Fruit fly (Drosophila melanogaster) whole organism, embryonic: ENCODE measurements around the gene prt.

Experiments
- Asciz ChIP-seq: fragments of 200-800 bp; sonication (Bioruptor generic); optimal IDR thresholded peaks from 2 replicates; lab custom pipeline; 2017; ENCODE audit warnings: missing biosample characterization, mild to moderate bottlenecking, missing genetic modification characterization, missing genetic modification reagents
- Atf3 ChIP-seq: fragments of 200-800 bp; sonication (Bioruptor generic); optimal IDR thresholded peaks from 3 replicates; lab custom pipeline; 2016; ENCODE audit warnings: missing biosample characterization, missing genetic modification characterization
- B-H1 ChIP-seq: fragments of 200-800 bp; sonication (Bioruptor generic); IDR thresholded peaks from 3 replicates; pipeline ENCODE4 v1.3.6; 2022; ENCODE audit warnings: missing biosample characterization, missing genetic modification characterization
- CG10209 ChIP-seq: fragments of 200-800 bp; sonication (Bioruptor generic); optimal IDR thresholded peaks from 3 replicates; lab custom pipeline; 2017; ENCODE audit warnings: missing biosample characterization, mild to moderate bottlenecking, missing genetic modification characterization, missing genetic modification reagents
- CG10565 ChIP-seq: fragments of 200-800 bp; sonication (Bioruptor generic); optimal IDR thresholded peaks from 3 replicates; lab custom pipeline; 2016; ENCODE audit warnings: missing biosample characterization, mild to moderate bottlenecking, missing genetic modification characterization
- CG11093 ChIP-seq: fragments of 200-800 bp; sonication (Bioruptor generic); IDR thresholded peaks from 3 replicates; pipeline ENCODE4 v1.3.6; 2022; ENCODE audit warnings: missing biosample characterization, missing genetic modification characterization
- CG11456 ChIP-seq: fragments of 200-800 bp; sonication (Bioruptor generic); IDR thresholded peaks from 3 replicates; pipeline ENCODE4 v1.3.6; 2022; ENCODE audit warnings: missing biosample characterization, missing genetic modification characterization
- CG13424 ChIP-seq: fragments of 200-800 bp; sonication (Bioruptor generic); optimal IDR thresholded peaks from 2 replicates; lab custom pipeline; 2019; ENCODE audit warnings: missing biosample characterization, mild to moderate bottlenecking, missing genetic modification characterization, moderate library complexity
- CG15073 ChIP-seq: fragments of 200-800 bp; sonication (Bioruptor generic); optimal IDR thresholded peaks from 2 replicates; lab custom pipeline; 2016; ENCODE audit warnings: missing biosample characterization, missing genetic modification characterization
- CG17912 ChIP-seq: fragments of 200-800 bp; sonication (Bioruptor generic); optimal IDR thresholded peaks from 2 replicates; lab custom pipeline; 2018; ENCODE audit warnings: missing biosample characterization, mild to moderate bottlenecking, missing genetic modification characterization
- CG18619 ChIP-seq: fragments of 200-800 bp; sonication (Bioruptor generic); optimal IDR thresholded peaks from 3 replicates; lab custom pipeline; 2017; ENCODE audit warnings: missing biosample characterization, mild to moderate bottlenecking, missing genetic modification characterization
- CG2199 ChIP-seq: fragments of 200-800 bp; sonication (Bioruptor generic); IDR thresholded peaks from 3 replicates; pipeline ENCODE4 v1.3.6; 2022; ENCODE audit warnings: missing biosample characterization, missing genetic modification characterization
- CG31224 ChIP-seq: fragments of 200-800 bp; sonication (Bioruptor generic); IDR thresholded peaks from 2 replicates; pipeline ENCODE4 v1.3.6; 2022; ENCODE audit warnings: missing biosample characterization, missing genetic modification characterization
- CG31388 ChIP-seq: fragments of 200-800 bp; sonication (Bioruptor generic); optimal IDR thresholded peaks from 2 replicates; lab custom pipeline; 2016; ENCODE audit warnings: missing biosample characterization, missing genetic modification characterization
- CG3838 ChIP-seq: fragments of 200-800 bp; sonication (Bioruptor generic); optimal IDR thresholded peaks from 3 replicates; lab custom pipeline; 2016; ENCODE audit warnings: missing biosample characterization, missing genetic modification characterization
- CG3995 ChIP-seq: fragments of 200-800 bp; sonication (Bioruptor generic); optimal IDR thresholded peaks from 3 replicates; lab custom pipeline; 2016; ENCODE audit warnings: missing biosample characterization, missing genetic modification characterization
- CG4424 ChIP-seq: fragments of 200-800 bp; sonication (Bioruptor generic); optimal IDR thresholded peaks from 3 replicates; lab custom pipeline; 2016; ENCODE audit warnings: missing biosample characterization, missing genetic modification characterization
- CG4820 ChIP-seq: fragments of 200-800 bp; sonication (Bioruptor generic); optimal IDR thresholded peaks from 3 replicates; lab custom pipeline; 2016; ENCODE audit warnings: missing biosample characterization, missing genetic modification characterization
- CG6654 ChIP-seq: fragments of 200-800 bp; sonication (Bioruptor generic); optimal IDR thresholded peaks from 2 replicates; lab custom pipeline; 2017; ENCODE audit warnings: missing biosample characterization, mild to moderate bottlenecking, missing genetic modification characterization
- CG8281 ChIP-seq: fragments of 200-800 bp; sonication (Bioruptor generic); optimal IDR thresholded peaks from 2 replicates; lab custom pipeline; 2018; ENCODE audit warnings: missing biosample characterization, mild to moderate bottlenecking, missing genetic modification characterization, moderate library complexity
- CG8765 ChIP-seq: fragments of 200-800 bp; sonication (Bioruptor generic); IDR thresholded peaks from 2 replicates; pipeline ENCODE4 v1.3.6; 2022; ENCODE audit warnings: missing biosample characterization, missing genetic modification characterization
- CoRest ChIP-seq: fragments of 200-800 bp; sonication (Bioruptor generic); optimal IDR thresholded peaks from 3 replicates; lab custom pipeline; 2018; ENCODE audit warnings: missing biosample characterization, mild to moderate bottlenecking, missing genetic modification characterization, moderate library complexity
- CrebB ChIP-seq: fragments of 200-800 bp; sonication (Bioruptor generic); optimal IDR thresholded peaks from 3 replicates; lab custom pipeline; 2018; ENCODE audit warnings: missing biosample characterization, mild to moderate bottlenecking, missing genetic modification characterization
- Doc2 ChIP-seq: fragments of 200-800 bp; sonication (Bioruptor generic); IDR thresholded peaks from 2 replicates; pipeline ENCODE4 v1.3.6; 2022; ENCODE audit warnings: missing biosample characterization, missing genetic modification characterization
- E2f2 ChIP-seq: fragments of 200-800 bp; sonication (Bioruptor generic); IDR thresholded peaks from 2 replicates; pipeline ENCODE4 v1.3.6; 2022; ENCODE audit warnings: missing biosample characterization, missing genetic modification characterization
- Ets97D ChIP-seq: fragments of 200-800 bp; sonication (Bioruptor generic); optimal IDR thresholded peaks from 3 replicates; lab custom pipeline; 2016; ENCODE audit warnings: missing biosample characterization, missing genetic modification characterization
- Fer2 ChIP-seq: fragments of 200-800 bp; sonication (Bioruptor generic); optimal IDR thresholded peaks from 2 replicates; lab custom pipeline; 2018; ENCODE audit warnings: missing biosample characterization, mild to moderate bottlenecking, missing genetic modification characterization, moderate library complexity
- GATAe ChIP-seq: fragments of 200-800 bp; sonication (Bioruptor generic); conservative IDR thresholded peaks from 2 replicates; pipeline ENCODE4 v1.3.6; 2022; ENCODE audit warnings: missing biosample characterization, missing genetic modification characterization
- Kr ChIP-seq: fragments of 200-800 bp; sonication (Bioruptor generic); optimal IDR thresholded peaks from 2 replicates; lab custom pipeline; 2017; ENCODE audit warnings: missing biosample characterization, mild to moderate bottlenecking, missing genetic modification characterization
- Lim3 ChIP-seq: fragments of 200-800 bp; sonication (Bioruptor generic); IDR thresholded peaks from 2 replicates; pipeline ENCODE4 v1.3.6; 2022; ENCODE audit warnings: missing biosample characterization, missing genetic modification characterization
- MESR4 ChIP-seq: fragments of 200-800 bp; sonication (Bioruptor generic); optimal IDR thresholded peaks from 2 replicates; lab custom pipeline; 2018; ENCODE audit warnings: missing biosample characterization, mild to moderate bottlenecking, missing genetic modification characterization, moderate library complexity
- Myb ChIP-seq: fragments of 200-800 bp; sonication (Bioruptor generic); optimal IDR thresholded peaks from 2 replicates; lab custom pipeline; 2016; ENCODE audit warnings: missing biosample characterization, missing genetic modification characterization
- Pdp1 ChIP-seq, 2 experiments: fragments of 200-800 bp; sonication (Bioruptor generic); optimal IDR thresholded peaks; 3 replicates each; lab custom pipeline; 2016; ENCODE audit warnings: missing biosample characterization in 2 of 2, missing genetic modification characterization in 2 of 2, mild to moderate bottlenecking in 1 of 2, moderate library complexity in 1 of 2
- Side ChIP-seq: fragments of 200-800 bp; sonication (Bioruptor generic); optimal IDR thresholded peaks from 2 replicates; lab custom pipeline; 2016; ENCODE audit warnings: missing biosample characterization, missing genetic modification characterization
- Sox100B ChIP-seq: fragments of 200-800 bp; sonication (Bioruptor generic); optimal IDR thresholded peaks from 3 replicates; lab custom pipeline; 2018; ENCODE audit warnings: missing biosample characterization, mild to moderate bottlenecking, missing genetic modification characterization
- ap ChIP-seq: fragments of 200-800 bp; sonication (Bioruptor generic); IDR thresholded peaks from 2 replicates; pipeline ENCODE4 v1.3.6; 2022; ENCODE audit warnings: missing biosample characterization, missing genetic modification characterization
- cas ChIP-seq: fragments of 200-800 bp; sonication (Bioruptor generic); IDR thresholded peaks from 2 replicates; pipeline ENCODE4 v1.3.6; 2022; ENCODE audit warnings: missing biosample characterization, missing genetic modification characterization
- chinmo ChIP-seq: fragments of 200-800 bp; sonication (Bioruptor generic); IDR thresholded peaks from 4 replicates; pipeline ENCODE4 v1.3.6; 2022; ENCODE audit warnings: missing biosample characterization, missing genetic modification characterization; ENCODE audit not compliant: partially characterized antibody
- crol ChIP-seq: fragments of 200-800 bp; sonication (Bioruptor generic); IDR thresholded peaks from 2 replicates; pipeline ENCODE4 v1.3.6; 2022; ENCODE audit warnings: missing biosample characterization, missing genetic modification characterization
- fu2 ChIP-seq: fragments of 200-800 bp; sonication (Bioruptor generic); optimal IDR thresholded peaks from 2 replicates; lab custom pipeline; 2016; ENCODE audit warnings: missing biosample characterization, missing genetic modification characterization
- gce ChIP-seq: fragments of 200-800 bp; sonication (Bioruptor generic); IDR thresholded peaks from 3 replicates; pipeline ENCODE4 v1.3.6; 2022; ENCODE audit warnings: missing biosample characterization, missing genetic modification characterization
- h ChIP-seq: fragments of >200 bp; optimal IDR thresholded peaks from 2 replicates; lab custom pipeline; 2017
- hth ChIP-seq: fragments of >200 bp; optimal IDR thresholded peaks from 2 replicates; lab custom pipeline; 2017; ENCODE audit warnings: inconsistent platforms
- inv ChIP-seq: fragments of 200-800 bp; sonication (Bioruptor generic); IDR thresholded peaks from 2 replicates; pipeline ENCODE4 v1.3.6; 2022; ENCODE audit warnings: missing biosample characterization, missing genetic modification characterization; ENCODE audit not compliant: partially characterized antibody
- jigr1 ChIP-seq: fragments of 200-800 bp; sonication (Bioruptor generic); IDR thresholded peaks from 3 replicates; pipeline ENCODE4 v1.3.6; 2022; ENCODE audit warnings: missing biosample characterization, missing genetic modification characterization
- nerfin-2 ChIP-seq: fragments of 200-800 bp; sonication (Bioruptor generic); IDR thresholded peaks from 2 replicates; pipeline ENCODE4 v1.3.6; 2022; ENCODE audit warnings: missing biosample characterization, missing genetic modification characterization; ENCODE audit not compliant: partially characterized antibody
- pfk ChIP-seq: fragments of 200-800 bp; sonication (Bioruptor generic); optimal IDR thresholded peaks from 2 replicates; lab custom pipeline; 2018; ENCODE audit warnings: missing biosample characterization, mild to moderate bottlenecking, missing genetic modification characterization, moderate library complexity
- pzg ChIP-seq: fragments of 200-800 bp; sonication (Bioruptor generic); optimal IDR thresholded peaks from 3 replicates; lab custom pipeline; 2018; ENCODE audit warnings: missing biosample characterization, mild to moderate bottlenecking, missing genetic modification characterization, moderate library complexity
- ranshi ChIP-seq: fragments of 200-800 bp; sonication (Bioruptor generic); IDR thresholded peaks from 2 replicates; pipeline ENCODE4 v1.3.6; 2022; ENCODE audit warnings: missing biosample characterization, missing genetic modification characterization
- sim ChIP-seq: fragments of 200-800 bp; sonication (Bioruptor generic); IDR thresholded peaks from 2 replicates; pipeline ENCODE4 v1.3.6; 2022; ENCODE audit warnings: missing biosample characterization, missing genetic modification characterization
- slp2 ChIP-seq: fragments of 200-800 bp; sonication (Bioruptor generic); optimal IDR thresholded peaks from 2 replicates; lab custom pipeline; 2016; ENCODE audit warnings: missing biosample characterization, missing genetic modification characterization
- sob ChIP-seq: fragments of 200-800 bp; sonication (Bioruptor generic); IDR thresholded peaks from 2 replicates; pipeline ENCODE4 v1.3.6; 2022; ENCODE audit warnings: missing biosample characterization, missing genetic modification characterization
- z ChIP-seq: fragments of 200-800 bp; sonication (Bioruptor generic); IDR thresholded peaks from 3 replicates; pipeline ENCODE4 v1.3.6; 2022; ENCODE audit warnings: missing biosample characterization, missing genetic modification characterization

The prt gene

dm6 chr3R:23721936-23722335 lies 23.1 kb upstream of the prt start (continued):
- TF ChIP-seq CG4820 (GFP tag; lab: Kevin White, UChicago) (no peak), sim (no peak), CG8281 (tag; lab: Kevin White, UChicago) (no peak), jigr1 (GFP tag; lab: Robert Waterston, UW) (peak; percentile 48; the same call in 1 of the 3 replicates), B-H1 (no peak), Fer2 (tag; lab: Kevin White, UChicago) (no peak), CG6654 (GFP tag; lab: Kevin White, UChicago) (no peak), CoRest (tag; lab: Kevin White, UChicago) (peak; percentile 70), Side (GFP tag; lab: Kevin White, UChicago) (no peak), CG2199 (GFP tag; lab: Robert Waterston, UW) (peak; percentile 93), slp2 (GFP tag; lab: Kevin White, UChicago) (no peak), CG8765 (GFP tag; lab: Robert Waterston, UW) (no peak), Sox100B (no peak), CG10565 (GFP tag; lab: Kevin White, UChicago) (no peak), Asciz (GFP tag; lab: Kevin White, UChicago) (peak; percentile 2), Ets97D (GFP tag; lab: Kevin White, UChicago) (peak; percentile 2), E2f2 (peak; percentile 90), CG18619 (GFP tag; lab: Kevin White, UChicago) (peak; percentile 2), h (lab: Kevin White, UChicago) (no peak), CG31224 (no peak), pzg (GFP tag; lab: Kevin White, UChicago) (peak; percentile 20), Pdp1 (GFP tag; optimal IDR thresholded peaks at IDR 0.05; lab: Kevin White, UChicago) (peak in 1 of 2 experiments; percentile 3), CG17912 (GFP tag; lab: Kevin White, UChicago) (peak; percentile 55), z (GFP tag; lab: Robert Waterston, UW) (no peak), inv (no peak), CG3995 (GFP tag; lab: Kevin White, UChicago) (peak; percentile 25), Myb (peak; percentile 70), CG15073 (GFP tag; lab: Kevin White, UChicago) (no peak), CG4424 (GFP tag; lab: Kevin White, UChicago) (peak; percentile 22), pfk (GFP tag; lab: Kevin White, UChicago) (no peak), crol (no peak), sob (GFP tag; lab: Robert Waterston, UW) (no peak), fu2 (GFP tag; lab: Kevin White, UChicago) (no peak), nerfin-2 (no peak), Lim3 (GFP tag; lab: Robert Waterston, UW) (no peak), ranshi (no peak), hth (lab: Kevin White, UChicago) (no peak), cas (GFP tag; lab: Robert Waterston, UW) (no peak), CG10209 (GFP tag; lab: Kevin White, UChicago) (no peak), CG11456 (GFP tag; lab: Robert Waterston, UW) (no peak; the same call in 2 of the 3 replicates), CG13424 (peak; percentile 33), Atf3 (GFP tag; lab: Kevin White, UChicago) (no peak), CrebB (tag; lab: Kevin White, UChicago) (no peak), MESR4 (GFP tag; lab: Kevin White, UChicago) (no peak), CG11093 (GFP tag; lab: Robert Waterston, UW) (no peak), Kr (GFP tag; lab: Kevin White, UChicago) (no peak), GATAe (GFP tag; lab: Robert Waterston, UW) (no peak), Doc2 (GFP tag; lab: Robert Waterston, UW) (no peak), CG3838 (no peak), CG31388 (no peak), ap (GFP tag; lab: Robert Waterston, UW) (no peak), gce (no peak), chinmo (GFP tag; lab: Robert Waterston, UW) (no peak)
